Worm (Caenorhabditis elegans): Measurements from ENCODE around the gene str-94.

DNA sequence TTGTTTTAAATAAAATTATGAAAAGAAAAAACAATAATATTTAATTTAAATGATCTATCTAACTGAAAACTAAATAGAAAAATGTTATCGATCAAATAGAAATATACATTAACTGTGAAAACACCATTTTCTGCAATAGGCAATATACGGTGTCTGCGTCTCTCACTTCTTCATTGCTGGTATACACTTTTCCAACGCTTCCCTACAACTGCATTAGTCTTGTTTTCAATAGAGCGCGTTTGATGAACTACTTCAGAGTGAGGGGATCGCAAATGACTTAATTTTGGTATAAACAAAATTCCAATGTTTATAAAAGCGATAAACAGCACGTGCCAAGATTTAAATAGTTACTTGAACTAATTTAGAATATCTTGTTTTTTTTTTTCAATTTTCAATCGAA is 36.6 kb downstream of the str-94 start:
- no peak for TF ChIP-seq fkh-10 (GFP tag; optimal IDR thresholded peaks at IDR 0.05)
- TF ChIP-seq ztf-11 (tag; optimal IDR thresholded peaks at IDR 0.05): no peak
- TF ChIP-seq tbx-2 (tag; optimal IDR thresholded peaks at IDR 0.05): no peak
- no peak for TF ChIP-seq jun-1 (tag; optimal IDR thresholded peaks at IDR 0.05)
- no peak for TF ChIP-seq ZK546.5 (tag; optimal IDR thresholded peaks at IDR 0.05)
- peak; percentile 54 for TF ChIP-seq hmg-11 (tag; optimal IDR thresholded peaks at IDR 0.05)
- TF ChIP-seq nhr-25 (tag; optimal IDR thresholded peaks at IDR 0.05): peak; percentile 80
- peak; percentile 73 for TF ChIP-seq snpc-4 (tag; optimal IDR thresholded peaks at IDR 0.05)

All from whole organism, L3 larva.